Worm (Caenorhabditis elegans): ENCODE data around the gene rsp-1.

- TF ChIP-seq ces-1 (GFP tag; optimal IDR thresholded peaks at IDR 0.05) (no peak), ceh-82 (tag; optimal IDR thresholded peaks at IDR 0.05) (no peak), nhr-71 (tag; optimal IDR thresholded peaks at IDR 0.05) (no peak), snpc-4 (tag; optimal IDR thresholded peaks at IDR 0.05) (no peak)
Measured at ce11 chrII:11479076-11479475, 25.9 kb downstream of the rsp-1 start, which contains the start of gene W02B12.12.
